Fruit fly (Drosophila melanogaster) whole organism, embryonic: ENCODE data around the gene CG18662.

Experiments used
- ATbp ChIP-seq: fragments of 200-800 bp; sonication (Bioruptor generic); optimal IDR thresholded peaks from 2 replicates; lab custom pipeline; 2017; ENCODE audit warnings: missing biosample characterization, mild to moderate bottlenecking, missing genetic modification characterization, missing genetic modification reagents
- CG10209 ChIP-seq: fragments of 200-800 bp; sonication (Bioruptor generic); optimal IDR thresholded peaks from 3 replicates; lab custom pipeline; 2017; ENCODE audit warnings: missing biosample characterization, mild to moderate bottlenecking, missing genetic modification characterization, missing genetic modification reagents
- CG10366 ChIP-seq: fragments of 200-800 bp; sonication (Bioruptor generic); IDR thresholded peaks from 2 replicates; pipeline ENCODE4 v1.3.6; 2022; ENCODE audit warnings: missing biosample characterization, missing genetic modification characterization
- CG10543 ChIP-seq: fragments of 200-800 bp; sonication (Bioruptor generic); optimal IDR thresholded peaks from 3 replicates; lab custom pipeline; 2017; ENCODE audit warnings: missing biosample characterization, mild to moderate bottlenecking, missing genetic modification characterization, moderate library complexity
- CG11085 ChIP-seq: fragments of 200-800 bp; sonication (Bioruptor generic); IDR thresholded peaks from 2 replicates; pipeline ENCODE4 v1.3.6; 2022; ENCODE audit warnings: missing biosample characterization, missing genetic modification characterization
- CG11247 ChIP-seq: fragments of 200-800 bp; sonication (Bioruptor generic); IDR thresholded peaks from 2 replicates; pipeline ENCODE4 v1.3.6; 2022; ENCODE audit warnings: missing biosample characterization, missing genetic modification characterization
- CG11504 ChIP-seq: fragments of 200-800 bp; sonication (Bioruptor generic); optimal IDR thresholded peaks from 3 replicates; lab custom pipeline; 2019; ENCODE audit warnings: missing biosample characterization, mild to moderate bottlenecking, missing genetic modification characterization, moderate library complexity
- CG12071 ChIP-seq: fragments of 200-800 bp; sonication (Bioruptor generic); optimal IDR thresholded peaks from 3 replicates; lab custom pipeline; 2018; ENCODE audit warnings: missing biosample characterization, mild to moderate bottlenecking, missing genetic modification characterization
- CG12236 ChIP-seq: fragments of 200-800 bp; sonication (Bioruptor generic); optimal IDR thresholded peaks from 2 replicates; lab custom pipeline; 2016; ENCODE audit warnings: missing biosample characterization, missing genetic modification characterization
- CG1233 ChIP-seq: fragments of 200-800 bp; sonication (Bioruptor generic); optimal IDR thresholded peaks from 4 replicates; lab custom pipeline; 2018; ENCODE audit warnings: missing biosample characterization, mild to moderate bottlenecking, missing genetic modification characterization
- CG14965 ChIP-seq: fragments of 200-800 bp; sonication (Bioruptor generic); optimal IDR thresholded peaks from 2 replicates; lab custom pipeline; 2016; ENCODE audit warnings: missing biosample characterization, missing genetic modification characterization, borderline replicate concordance
- CG15479 ChIP-seq: fragments of 200-800 bp; sonication (Bioruptor generic); optimal IDR thresholded peaks from 3 replicates; lab custom pipeline; 2019; ENCODE audit warnings: missing biosample characterization, mild to moderate bottlenecking, missing genetic modification characterization, moderate library complexity
- CG15514 ChIP-seq: fragments of 200-800 bp; sonication (Bioruptor generic); optimal IDR thresholded peaks from 3 replicates; lab custom pipeline; 2017; ENCODE audit warnings: missing biosample characterization, missing genetic modification characterization, mild to moderate bottlenecking, moderate library complexity, missing genetic modification reagents
- CG1603 ChIP-seq: fragments of 200-800 bp; sonication (Bioruptor generic); optimal IDR thresholded peaks from 2 replicates; lab custom pipeline; 2019; ENCODE audit warnings: missing biosample characterization, mild to moderate bottlenecking, missing genetic modification characterization, moderate library complexity
- CG1647 ChIP-seq: fragments of 200-800 bp; sonication (Bioruptor generic); optimal IDR thresholded peaks from 3 replicates; lab custom pipeline; 2016; ENCODE audit warnings: missing biosample characterization, missing genetic modification characterization
- CG17359 ChIP-seq: fragments of 200-800 bp; sonication (Bioruptor generic); optimal IDR thresholded peaks from 3 replicates; lab custom pipeline; 2018; ENCODE audit warnings: missing biosample characterization, mild to moderate bottlenecking, missing genetic modification characterization, moderate library complexity
- CG17829 ChIP-seq: fragments of 200-800 bp; optimal IDR thresholded peaks from 2 replicates; lab custom pipeline; 2019; ENCODE audit warnings: missing biosample characterization, mild to moderate bottlenecking, missing genetic modification characterization, moderate library complexity
- CG2120 ChIP-seq: fragments of 200-800 bp; sonication (Bioruptor generic); optimal IDR thresholded peaks from 3 replicates; lab custom pipeline; 2016; ENCODE audit warnings: missing biosample characterization, missing genetic modification characterization
- CG2678 ChIP-seq: fragments of 200-800 bp; sonication (Bioruptor generic); optimal IDR thresholded peaks from 3 replicates; lab custom pipeline; 2019; ENCODE audit warnings: missing biosample characterization, mild to moderate bottlenecking, missing genetic modification characterization, moderate library complexity
- CG32767 ChIP-seq: fragments of 200-800 bp; sonication (Bioruptor generic); IDR thresholded peaks from 2 replicates; pipeline ENCODE4 v1.3.6; 2022; ENCODE audit warnings: missing biosample characterization, missing genetic modification characterization
- CG5245 ChIP-seq: fragments of 200-800 bp; sonication (Bioruptor generic); optimal IDR thresholded peaks from 3 replicates; lab custom pipeline; 2016; ENCODE audit warnings: missing biosample characterization, missing genetic modification characterization
- CG7928 ChIP-seq: fragments of 200-800 bp; sonication (Bioruptor generic); optimal IDR thresholded peaks from 2 replicates; lab custom pipeline; 2017; ENCODE audit warnings: missing biosample characterization, mild to moderate bottlenecking, missing genetic modification characterization
- CG8281 ChIP-seq: fragments of 200-800 bp; sonication (Bioruptor generic); optimal IDR thresholded peaks from 2 replicates; lab custom pipeline; 2018; ENCODE audit warnings: missing biosample characterization, mild to moderate bottlenecking, missing genetic modification characterization, moderate library complexity
- CG8290 ChIP-seq, 3 experiments: fragments of 200-800 bp; sonication (Bioruptor generic); optimal IDR thresholded peaks; 2 replicates each; lab custom pipeline; 2016 to 2019; ENCODE audit warnings: missing biosample characterization in 3 of 3, missing genetic modification characterization in 3 of 3, mild to moderate bottlenecking in 2 of 3, moderate library complexity in 1 of 3
- CG9437 ChIP-seq: fragments of 200-800 bp; sonication (Bioruptor generic); optimal IDR thresholded peaks from 2 replicates; lab custom pipeline; 2018; ENCODE audit warnings: missing biosample characterization, mild to moderate bottlenecking, missing genetic modification characterization
- CG9609 ChIP-seq: fragments of 200-800 bp; sonication (Bioruptor generic); optimal IDR thresholded peaks from 3 replicates; lab custom pipeline; 2016; ENCODE audit warnings: missing biosample characterization, missing genetic modification characterization
- Chrac-16 ChIP-seq: fragments of 200-800 bp; sonication (Bioruptor generic); optimal IDR thresholded peaks from 3 replicates; lab custom pipeline; 2016; ENCODE audit warnings: missing biosample characterization, missing genetic modification characterization
- CrebB ChIP-seq: fragments of 200-800 bp; sonication (Bioruptor generic); optimal IDR thresholded peaks from 3 replicates; lab custom pipeline; 2018; ENCODE audit warnings: missing biosample characterization, mild to moderate bottlenecking, missing genetic modification characterization
- Dip3 ChIP-seq: fragments of 200-800 bp; sonication (Bioruptor generic); optimal IDR thresholded peaks from 3 replicates; lab custom pipeline; 2016; ENCODE audit warnings: missing biosample characterization, missing genetic modification characterization
- E2f2 ChIP-seq: fragments of 200-800 bp; sonication (Bioruptor generic); IDR thresholded peaks from 2 replicates; pipeline ENCODE4 v1.3.6; 2022; ENCODE audit warnings: missing biosample characterization, missing genetic modification characterization
- Eip74EF ChIP-seq, 2 experiments: fragments of 200-800 bp in 1 of 2; fragments of >200 bp in 1 of 2; sonication (Bioruptor generic) in 1 of 2; optimal IDR thresholded peaks; 2 replicates each; lab custom pipeline; 2017 to 2019; ENCODE audit warnings: missing biosample characterization in 2 of 2, missing genetic modification characterization in 2 of 2, mild to moderate bottlenecking in 1 of 2, moderate library complexity in 1 of 2
- HmgD ChIP-seq: fragments of 200-800 bp; sonication (Bioruptor generic); optimal IDR thresholded peaks from 3 replicates; lab custom pipeline; 2016; ENCODE audit warnings: missing biosample characterization, missing genetic modification characterization
- Hsf ChIP-seq: fragments of 200-800 bp; sonication (Bioruptor generic); optimal IDR thresholded peaks from 3 replicates; lab custom pipeline; 2016; ENCODE audit warnings: missing biosample characterization, missing genetic modification characterization
- MTF-1 ChIP-seq: fragments of 200-800 bp; sonication (Bioruptor generic); optimal IDR thresholded peaks from 2 replicates; lab custom pipeline; 2018; ENCODE audit warnings: missing biosample characterization, mild to moderate bottlenecking, missing genetic modification characterization, borderline replicate concordance
- Med ChIP-seq: fragments of 200-800 bp; sonication (Bioruptor generic); peaks from one replicate; lab custom pipeline; 2016; ENCODE audit warnings: missing biosample characterization, missing genetic modification characterization, mild to moderate bottlenecking, inconsistent platforms, moderate library complexity
- Taf1 ChIP-seq: fragments of 200-800 bp; sonication (Bioruptor generic); IDR thresholded peaks from 2 replicates; pipeline ENCODE4 v1.3.6; 2022; ENCODE audit warnings: missing biosample characterization, missing genetic modification characterization
- bbx ChIP-seq: fragments of 200-800 bp; sonication (Bioruptor generic); IDR thresholded peaks from 2 replicates; pipeline ENCODE4 v1.3.6; 2022; ENCODE audit warnings: missing biosample characterization, missing genetic modification characterization; ENCODE audit not compliant: partially characterized antibody
- caup ChIP-seq: fragments of 200-800 bp; sonication (Bioruptor generic); optimal IDR thresholded peaks from 3 replicates; lab custom pipeline; 2017; ENCODE audit warnings: missing biosample characterization, mild to moderate bottlenecking, missing genetic modification characterization, moderate library complexity; ENCODE audit not compliant: severe bottlenecking
- dmrt99B ChIP-seq: fragments of 200-800 bp; sonication (Bioruptor generic); optimal IDR thresholded peaks from 2 replicates; lab custom pipeline; 2018; ENCODE audit warnings: missing biosample characterization, mild to moderate bottlenecking, missing genetic modification characterization, moderate library complexity
- inv ChIP-seq: fragments of 200-800 bp; sonication (Bioruptor generic); IDR thresholded peaks from 2 replicates; pipeline ENCODE4 v1.3.6; 2022; ENCODE audit warnings: missing biosample characterization, missing genetic modification characterization; ENCODE audit not compliant: partially characterized antibody
- nau ChIP-seq: fragments of 200-800 bp; sonication (Bioruptor generic); optimal IDR thresholded peaks from 3 replicates; lab custom pipeline; 2017; ENCODE audit warnings: missing biosample characterization, mild to moderate bottlenecking, missing genetic modification characterization, missing genetic modification reagents
- nerfin-1 ChIP-seq: fragments of 200-800 bp; sonication (Bioruptor generic); optimal IDR thresholded peaks from 3 replicates; lab custom pipeline; 2019; ENCODE audit warnings: missing biosample characterization, mild to moderate bottlenecking, missing genetic modification characterization, moderate library complexity
- onecut ChIP-seq: fragments of 200-800 bp; sonication (Bioruptor generic); IDR thresholded peaks from 2 replicates; pipeline ENCODE4 v1.3.6; 2022; ENCODE audit warnings: missing biosample characterization, missing genetic modification characterization
- sd ChIP-seq: fragments of 200-800 bp; sonication (Bioruptor generic); optimal IDR thresholded peaks from 3 replicates; lab custom pipeline; 2018; ENCODE audit warnings: missing biosample characterization, mild to moderate bottlenecking, missing genetic modification characterization, moderate library complexity
- tio ChIP-seq: fragments of 200-800 bp; sonication (Bioruptor generic); optimal IDR thresholded peaks from 2 replicates; lab custom pipeline; 2017; ENCODE audit warnings: missing biosample characterization, missing genetic modification characterization, inconsistent platforms
- twi ChIP-seq: fragments of 200-800 bp; optimal IDR thresholded peaks from 2 replicates; lab custom pipeline; 2019; ENCODE audit warnings: missing biosample characterization, mild to moderate bottlenecking, missing genetic modification characterization, moderate library complexity
- usp ChIP-seq: fragments of >200 bp; optimal IDR thresholded peaks from 2 replicates; lab custom pipeline; 2017; ENCODE audit warnings: missing biosample characterization, missing genetic modification characterization
- wek ChIP-seq: fragments of 200-800 bp; sonication (Bioruptor generic); optimal IDR thresholded peaks from 3 replicates; lab custom pipeline; 2018; ENCODE audit warnings: missing biosample characterization, mild to moderate bottlenecking, missing genetic modification characterization, moderate library complexity

Gene CG18662

DNA sequence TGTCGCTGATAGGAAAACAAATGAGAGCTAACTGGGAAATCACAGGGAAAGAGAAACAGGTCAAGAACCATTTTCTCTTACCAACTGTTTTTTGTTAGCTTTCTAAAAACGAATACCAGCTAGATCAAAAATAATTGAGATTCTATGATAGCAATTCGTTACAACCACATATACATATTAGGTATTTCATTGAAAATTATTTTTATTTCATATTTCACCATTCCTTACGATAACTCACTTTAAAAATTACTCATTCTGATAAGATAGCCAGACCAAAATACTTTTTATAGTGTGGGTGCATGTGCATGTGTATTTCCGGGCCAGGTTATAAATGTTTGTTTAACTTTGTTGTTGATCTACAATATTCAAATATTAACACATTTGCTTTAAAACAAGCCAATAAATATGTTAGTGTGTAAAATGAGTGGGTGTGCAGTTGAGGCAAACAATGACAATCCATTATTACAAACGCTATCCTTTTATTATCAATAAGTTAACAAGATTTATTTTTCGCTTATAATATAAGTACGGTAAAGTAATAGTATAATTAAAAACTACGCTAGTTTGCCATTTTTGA is 42.5 kb upstream of the CG18662 start (continued):
- TF ChIP-seq CG7928 (GFP tag; lab: Kevin White, UChicago) (no peak), twi (no peak), CG17829 (tag; lab: Kevin White, UChicago) (no peak), CG15514 (GFP tag; lab: Kevin White, UChicago) (peak; percentile 34), CG32767 (GFP tag; lab: Robert Waterston, UW) (no peak), CG9437 (GFP tag; lab: Kevin White, UChicago) (no peak), CG2120 (GFP tag; lab: Kevin White, UChicago) (no peak), CG10366 (no peak), MTF-1 (peak; percentile 53), dmrt99B (tag; lab: Kevin White, UChicago) (peak; percentile 33), CG12236 (GFP tag; lab: Kevin White, UChicago) (no peak), onecut (GFP tag; lab: Robert Waterston, UW) (peak; percentile 7; the same call in 1 of the 2 replicates), CG14965 (GFP tag; lab: Kevin White, UChicago) (no peak), CG1647 (GFP tag; lab: Kevin White, UChicago) (no peak), CG11247 (no peak), bbx (GFP tag; lab: Robert Waterston, UW) (no peak), tio (no peak), CG11085 (no peak), CG15479 (GFP tag; lab: Kevin White, UChicago) (no peak), HmgD (no peak), Med (peak; percentile 69), wek (GFP tag; lab: Kevin White, UChicago) (peak; percentile 72), CG1603 (tag; lab: Kevin White, UChicago) (peak; percentile 17), CG11504 (no peak), CG5245 (no peak), CG10543 (GFP tag; lab: Kevin White, UChicago) (no peak), sd (tag; lab: Kevin White, UChicago) (peak; percentile 22), CG9609 (GFP tag; lab: Kevin White, UChicago) (no peak), ATbp (peak; percentile 57), Eip74EF (GFP tag; optimal IDR thresholded peaks at IDR 0.05; lab: Kevin White, UChicago) (peak in 1 of 2 experiments; percentile 60), CG2678 (tag; lab: Kevin White, UChicago) (peak; percentile 59), Chrac-16 (no peak), inv (GFP tag; lab: Robert Waterston, UW) (no peak), CG12071 (peak; percentile 44), caup (GFP tag; lab: Kevin White, UChicago) (peak; percentile 35), Hsf (no peak), usp (no peak), CG10209 (GFP tag; lab: Kevin White, UChicago) (peak; percentile 5), CG17359 (peak; percentile 28), CrebB (tag; lab: Kevin White, UChicago) (peak; percentile 29), E2f2 (GFP tag; lab: Robert Waterston, UW) (no peak), nerfin-1 (tag; lab: Kevin White, UChicago) (peak; percentile 37), nau (GFP tag; lab: Kevin White, UChicago) (peak; percentile 32), Dip3 (no peak), CG8281 (peak; percentile 73), CG1233 (GFP tag; lab: Kevin White, UChicago) (no peak), CG8290 (GFP tag; optimal IDR thresholded peaks at IDR 0.05; lab: Kevin White, UChicago) (no peak), CG8290 (tag; optimal IDR thresholded peaks at IDR 0.05; lab: Kevin White, UChicago) (peak in 1 of 2 experiments; percentile 73), Taf1 (GFP tag; lab: Robert Waterston, UW) (no peak)
